Fruit fly (Drosophila melanogaster): ENCODE measurements around the gene Lamtor5.
A peak's percentile ranks its signal among the peaks of the same experiment; 100 is the strongest.

Lamtor5 gene

dm6 chrX:1877107-1877736, 18.5 kb upstream of the Lamtor5 start, which contains the start of the genes CG14817 and CG14805:
TSS of gene CG14817 (minus strand) at chrX:1877270.
TSS of gene CG14805 (plus strand) at chrX:1877317.
- TF ChIP-seq tj (GFP tag; optimal IDR thresholded peaks at IDR 0.05), result peak; percentile 63
- TF ChIP-seq CG1620 (GFP tag; optimal IDR thresholded peaks at IDR 0.05), result peak; percentile 68
- TF ChIP-seq ovo (GFP tag; optimal IDR thresholded peaks at IDR 0.05), result peak; percentile 71
- TF ChIP-seq Mnt (GFP tag; optimal IDR thresholded peaks at IDR 0.05), result peak; percentile 84
- peak; percentile 76 for TF ChIP-seq Crg-1 (GFP tag; optimal IDR thresholded peaks at IDR 0.05)
- peak; percentile 58 for TF ChIP-seq CG7045 (GFP tag; optimal IDR thresholded peaks at IDR 0.05)
- TF ChIP-seq bab1 (GFP tag; optimal IDR thresholded peaks at IDR 0.05), result peak; percentile 95
- TF ChIP-seq cnc (optimal IDR thresholded peaks at IDR 0.05), result no peak
- peak; percentile 79 for TF ChIP-seq CG14711 (tag; optimal IDR thresholded peaks at IDR 0.05)
- TF ChIP-seq cic (GFP tag; optimal IDR thresholded peaks at IDR 0.05), result peak; percentile 31
- TF ChIP-seq CG11617 (GFP tag; optimal IDR thresholded peaks at IDR 0.05), result peak; percentile 90
- TF ChIP-seq CG7101 (tag; optimal IDR thresholded peaks at IDR 0.05), result peak; percentile 92
- TF ChIP-seq CG12768 (GFP tag; optimal IDR thresholded peaks at IDR 0.05), result peak; percentile 58
- no peak for TF ChIP-seq kay (GFP tag; ENCODE audit: borderline replicate concordance)
- peak; percentile 65 for TF ChIP-seq CG33017 (tag; optimal IDR thresholded peaks at IDR 0.05)
- TF ChIP-seq Clk (GFP tag; optimal IDR thresholded peaks at IDR 0.05), result no peak
- no peak for TF ChIP-seq toe (GFP tag; optimal IDR thresholded peaks at IDR 0.05)
- TF ChIP-seq pad (GFP tag; optimal IDR thresholded peaks at IDR 0.05), result peak; percentile 70
- no peak for TF ChIP-seq Hr96 (GFP tag; optimal IDR thresholded peaks at IDR 0.05)
- TF ChIP-seq CG5204 (GFP tag; optimal IDR thresholded peaks at IDR 0.05), result no peak

dm6 chrX:1873515-1874126, 14.8 kb upstream of the Lamtor5 start, which contains the start of the genes Pgam5 and Vps26:
TSS of gene Pgam5 (minus strand) at chrX:1873565.
TSS of gene Vps26 (plus strand) at chrX:1873853.
- no peak for TF ChIP-seq CG12768 (GFP tag; optimal IDR thresholded peaks at IDR 0.05)
- peak; percentile 5 for TF ChIP-seq CG14711 (tag; optimal IDR thresholded peaks at IDR 0.05)
- TF ChIP-seq tj (GFP tag; optimal IDR thresholded peaks at IDR 0.05), result peak; percentile 67
- TF ChIP-seq toe (GFP tag; optimal IDR thresholded peaks at IDR 0.05), result no peak
- TF ChIP-seq Hr96 (GFP tag; optimal IDR thresholded peaks at IDR 0.05), result no peak
- peak; percentile 12 for TF ChIP-seq pad (GFP tag; optimal IDR thresholded peaks at IDR 0.05)
- peak; percentile 52 for TF ChIP-seq Mnt (GFP tag; optimal IDR thresholded peaks at IDR 0.05)

- TF ChIP-seq Clk (GFP tag; optimal IDR thresholded peaks at IDR 0.05) (no peak), CG11617 (GFP tag; optimal IDR thresholded peaks at IDR 0.05) (peak; percentile 21), bab1 (GFP tag; optimal IDR thresholded peaks at IDR 0.05) (peak; percentile 63), toe (GFP tag; optimal IDR thresholded peaks at IDR 0.05) (no peak), CG14711 (tag; optimal IDR thresholded peaks at IDR 0.05) (no peak), Mnt (GFP tag; optimal IDR thresholded peaks at IDR 0.05) (peak; percentile 48), cic (GFP tag; optimal IDR thresholded peaks at IDR 0.05) (no peak), kay (GFP tag; ENCODE audit: borderline replicate concordance) (no peak), tj (GFP tag; optimal IDR thresholded peaks at IDR 0.05) (no peak), ovo (GFP tag; optimal IDR thresholded peaks at IDR 0.05) (no peak), cnc (optimal IDR thresholded peaks at IDR 0.05) (no peak), Hr96 (GFP tag; optimal IDR thresholded peaks at IDR 0.05) (no peak), CG5204 (GFP tag; optimal IDR thresholded peaks at IDR 0.05) (no peak), CG12768 (GFP tag; optimal IDR thresholded peaks at IDR 0.05) (peak; percentile 63), CG7101 (tag; optimal IDR thresholded peaks at IDR 0.05) (peak; percentile 55), CG1620 (GFP tag; optimal IDR thresholded peaks at IDR 0.05) (peak; percentile 56), Crg-1 (GFP tag; optimal IDR thresholded peaks at IDR 0.05) (peak; percentile 24), CG7045 (GFP tag; optimal IDR thresholded peaks at IDR 0.05) (no peak), pad (GFP tag; optimal IDR thresholded peaks at IDR 0.05) (peak; percentile 47), CG33017 (tag; optimal IDR thresholded peaks at IDR 0.05) (no peak)
These were observed 9.9 kb upstream of the Lamtor5 start, which contains the start of the genes CG14803 and Pex5 for dm6 chrX:1868586-1869111. TSS of gene CG14803 (plus strand) at chrX:1868870. TSS of gene Pex5 (minus strand) at chrX:1869061.

dm6 chrX:1865673-1866072, 6.9 kb upstream of the Lamtor5 start, which contains the start of the genes Gcna and MED18:
TSS of gene Gcna (minus strand) at chrX:1865835.
TSS of gene MED18 (plus strand) at chrX:1865909.
- TF ChIP-seq cic (GFP tag; optimal IDR thresholded peaks at IDR 0.05) (no peak), Hr96 (GFP tag; optimal IDR thresholded peaks at IDR 0.05) (no peak), bab1 (GFP tag; optimal IDR thresholded peaks at IDR 0.05) (peak; percentile 28), ovo (GFP tag; optimal IDR thresholded peaks at IDR 0.05) (peak; percentile 10), tj (GFP tag; optimal IDR thresholded peaks at IDR 0.05) (no peak), toe (GFP tag; optimal IDR thresholded peaks at IDR 0.05) (no peak)

- TF ChIP-seq CG11617 (GFP tag; optimal IDR thresholded peaks at IDR 0.05), result peak; percentile 88
- peak; percentile 35 for TF ChIP-seq cic (GFP tag; optimal IDR thresholded peaks at IDR 0.05)
- peak; percentile 67 for TF ChIP-seq tj (GFP tag; optimal IDR thresholded peaks at IDR 0.05)
- TF ChIP-seq CG5204 (GFP tag; optimal IDR thresholded peaks at IDR 0.05), result no peak
- no peak for TF ChIP-seq kay (GFP tag; ENCODE audit: borderline replicate concordance)
- TF ChIP-seq CG14711 (tag; optimal IDR thresholded peaks at IDR 0.05), result peak; percentile 65
- peak; percentile 96 for TF ChIP-seq Crg-1 (GFP tag; optimal IDR thresholded peaks at IDR 0.05)
- TF ChIP-seq Clk (GFP tag; optimal IDR thresholded peaks at IDR 0.05), result peak; percentile 6
- TF ChIP-seq Mnt (GFP tag; optimal IDR thresholded peaks at IDR 0.05), result peak; percentile 90
- peak; percentile 53 for TF ChIP-seq CG7045 (GFP tag; optimal IDR thresholded peaks at IDR 0.05)
- peak; percentile 94 for TF ChIP-seq CG1620 (GFP tag; optimal IDR thresholded peaks at IDR 0.05)
- no peak for TF ChIP-seq cnc (optimal IDR thresholded peaks at IDR 0.05)
- no peak for TF ChIP-seq toe (GFP tag; optimal IDR thresholded peaks at IDR 0.05)
- peak; percentile 82 for TF ChIP-seq pad (GFP tag; optimal IDR thresholded peaks at IDR 0.05)
- TF ChIP-seq Hr96 (GFP tag; optimal IDR thresholded peaks at IDR 0.05), result no peak
- TF ChIP-seq CG33017 (tag; optimal IDR thresholded peaks at IDR 0.05), result peak; percentile 61
- TF ChIP-seq CG7101 (tag; optimal IDR thresholded peaks at IDR 0.05), result peak; percentile 86
- TF ChIP-seq CG12768 (GFP tag; optimal IDR thresholded peaks at IDR 0.05), result peak; percentile 71
- peak; percentile 88 for TF ChIP-seq ovo (GFP tag; optimal IDR thresholded peaks at IDR 0.05)
- peak; percentile 75 for TF ChIP-seq bab1 (GFP tag; optimal IDR thresholded peaks at IDR 0.05)
These were observed 2.9 kb upstream of the Lamtor5 start, which contains the start of gene deltaCOP for dm6 chrX:1861620-1862184. TSS of gene deltaCOP (minus strand) at chrX:1861790.
